Worm (Caenorhabditis elegans) whole organism, L1 larva: ENCODE measurements around the gene Y37D8A.29.

Experiments used
- ceh-82 ChIP-seq, 3 experiments: fragments of 150-350 bp in 1 of 3; sonication (generic microtip) in 2 of 3; optimal IDR thresholded peaks; 2 replicates each; lab custom pipeline; 2014 to 2017; ENCODE audit warnings: missing biosample characterization in 3 of 3, missing genetic modification characterization in 3 of 3
- fos-1 ChIP-seq: fragments of 150-350 bp; optimal IDR thresholded peaks from 2 replicates; lab custom pipeline; 2014; ENCODE audit warnings: missing biosample characterization, missing genetic modification characterization
- jun-1 ChIP-seq: fragments of 150-350 bp; optimal IDR thresholded peaks from 2 replicates; lab custom pipeline; 2014; ENCODE audit warnings: missing biosample characterization, missing genetic modification reagents, missing genetic modification characterization
- sptf-1 ChIP-seq: fragments of 150-350 bp; optimal IDR thresholded peaks from 2 replicates; lab custom pipeline; 2014; ENCODE audit warnings: missing biosample characterization, missing genetic modification characterization

DNA sequence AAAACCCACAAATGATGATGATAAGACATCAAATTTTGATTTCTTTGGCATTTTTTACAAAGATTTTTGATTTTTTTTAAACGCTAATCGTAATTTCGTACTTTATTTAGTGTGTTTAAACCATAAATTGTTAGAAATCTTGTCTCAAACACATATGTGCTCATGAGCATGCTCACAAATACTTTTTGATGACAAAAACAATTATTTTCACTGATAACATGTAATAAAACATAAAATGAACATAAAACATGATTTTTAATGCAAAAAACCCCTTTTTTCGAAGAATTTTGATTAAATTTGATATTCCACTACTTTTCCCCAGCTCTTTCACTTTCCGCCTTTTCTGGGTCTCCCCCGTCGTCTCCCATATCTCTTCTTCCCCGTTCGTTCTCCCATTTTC is 41.3 kb upstream of the Y37D8A.29 start:
- no peak for TF ChIP-seq fos-1 (tag; lab: Kevin White, UChicago)
- no peak for TF ChIP-seq jun-1
- no peak for TF ChIP-seq sptf-1 (tag; lab: Kevin White, UChicago)
- TF ChIP-seq ceh-82 (tag; optimal IDR thresholded peaks at IDR 0.05; lab: Kevin White, UChicago) = no peak
